Worm (Caenorhabditis elegans) whole organism, L4 larva: ENCODE data around the gene F13E9.11.

Source experiments
- F10B5.3 ChIP-seq: sonication (generic microtip); optimal IDR thresholded peaks from 2 replicates; lab custom pipeline; 2016; ENCODE audit warnings: mild to moderate bottlenecking, missing genetic modification characterization, missing compliant biosample characterization
- F44E2.7 ChIP-seq: fragments of 200-800 bp; sonication (Bioruptor generic); IDR thresholded peaks from 2 replicates; pipeline ENCODE4 v2.1.2; 2022; ENCODE audit warnings: missing genetic modification characterization, missing compliant biosample characterization
- R02D3.7 ChIP-seq: fragments of 150-350 bp; sonication (generic microtip); optimal IDR thresholded peaks from 3 replicates; lab custom pipeline; 2014; ENCODE audit warnings: missing biosample characterization, missing genetic modification characterization
- T20F7.1 ChIP-seq: fragments of 200-800 bp; sonication (Bioruptor generic); optimal IDR thresholded peaks from 2 replicates; lab custom pipeline; 2018; ENCODE audit warnings: mild to moderate bottlenecking, missing genetic modification characterization, missing compliant biosample characterization
- Y5F2A.4 ChIP-seq: fragments of 200-800 bp; sonication (Bioruptor generic); optimal IDR thresholded peaks from 2 replicates; lab custom pipeline; 2018; ENCODE audit warnings: mild to moderate bottlenecking, missing genetic modification characterization, missing compliant biosample characterization
- ZK337.2 ChIP-seq: fragments of 200-800 bp; sonication (Bioruptor generic); IDR thresholded peaks from 2 replicates; pipeline ENCODE4 v1.3.6; 2022; ENCODE audit warnings: missing genetic modification reagents, missing genetic modification characterization, missing compliant biosample characterization
- aha-1 ChIP-seq: fragments of 150-350 bp; peaks from one replicate; lab custom pipeline; 2014; ENCODE audit warnings: missing biosample characterization, missing genetic modification characterization
- ceh-32 ChIP-seq: sonication (generic microtip); optimal IDR thresholded peaks from 2 replicates; lab custom pipeline; 2016; ENCODE audit warnings: mild to moderate bottlenecking, missing genetic modification characterization, missing compliant biosample characterization; ENCODE audit not compliant: poor library complexity
- ces-1 ChIP-seq: fragments of 150-350 bp; sonication (generic microtip); optimal IDR thresholded peaks from 4 replicates; lab custom pipeline; 2014; ENCODE audit warnings: missing biosample characterization, missing genetic modification reagents, missing genetic modification characterization
- cey-2 ChIP-seq: sonication (generic microtip); optimal IDR thresholded peaks from 3 replicates; lab custom pipeline; 2017; ENCODE audit warnings: missing genetic modification characterization, mild to moderate bottlenecking, missing compliant biosample characterization, antibody characterized with exemption, borderline replicate concordance; ENCODE audit not compliant: insufficient read depth
- ctbp-1 ChIP-seq: fragments of 200-800 bp; sonication (Bioruptor generic); IDR thresholded peaks from 2 replicates; pipeline ENCODE4 v1.3.6; 2022; ENCODE audit warnings: missing genetic modification reagents, missing genetic modification characterization, missing compliant biosample characterization
- fkh-10 ChIP-seq: fragments of 150-350 bp; optimal IDR thresholded peaks from 2 replicates; lab custom pipeline; 2014; ENCODE audit warnings: missing biosample characterization, missing genetic modification reagents, missing genetic modification characterization
- hlh-11 ChIP-seq: fragments of 200-800 bp; sonication (Bioruptor generic); optimal IDR thresholded peaks from 2 replicates; lab custom pipeline; 2018; ENCODE audit warnings: mild to moderate bottlenecking, missing genetic modification characterization, missing compliant biosample characterization
- jun-1 ChIP-seq: fragments of 150-350 bp; optimal IDR thresholded peaks from 2 replicates; lab custom pipeline; 2014; ENCODE audit warnings: missing biosample characterization, missing genetic modification reagents, missing genetic modification characterization
- lin-1 ChIP-seq: fragments of 200-800 bp; sonication (Bioruptor generic); IDR thresholded peaks from 2 replicates; pipeline ENCODE4 v1.3.6; 2022; ENCODE audit warnings: missing genetic modification reagents, missing genetic modification characterization, missing compliant biosample characterization
- madf-5 ChIP-seq, 2 experiments: fragments of 200-800 bp; sonication (Bioruptor generic); IDR thresholded peaks; 2 replicates each; pipeline ENCODE4 v1.3.6; 2022; ENCODE audit warnings: missing compliant biosample characterization in 2 of 2, missing genetic modification characterization in 2 of 2
- mdl-1 ChIP-seq, 2 experiments: fragments of 150-350 bp in 1 of 2; sonication (generic microtip) in 1 of 2; optimal IDR thresholded peaks; 2 replicates each; lab custom pipeline; 2014 to 2017; ENCODE audit warnings: missing biosample characterization in 2 of 2, missing genetic modification characterization in 2 of 2
- mdt-29 ChIP-seq: fragments of 200-800 bp; sonication (Bioruptor generic); IDR thresholded peaks from 2 replicates; pipeline ENCODE4 v1.3.6; 2022; ENCODE audit warnings: missing genetic modification reagents, missing genetic modification characterization, missing compliant biosample characterization
- mxl-3 ChIP-seq: fragments of 200-800 bp; sonication (Bioruptor generic); optimal IDR thresholded peaks from 2 replicates; lab custom pipeline; 2018; ENCODE audit warnings: mild to moderate bottlenecking, missing genetic modification characterization, missing compliant biosample characterization
- nhr-41 ChIP-seq: fragments of 200-800 bp; sonication (Bioruptor generic); IDR thresholded peaks from 2 replicates; pipeline ENCODE4 v1.3.6; 2022; ENCODE audit warnings: missing genetic modification reagents, missing genetic modification characterization, missing compliant biosample characterization
- nhr-42 ChIP-seq: fragments of 200-800 bp; sonication (Bioruptor generic); IDR thresholded peaks from 2 replicates; pipeline ENCODE4 v1.3.6; 2022; ENCODE audit warnings: missing genetic modification characterization, missing compliant biosample characterization
- nhr-6 ChIP-seq: fragments of 150-350 bp; optimal IDR thresholded peaks from 2 replicates; lab custom pipeline; 2014; ENCODE audit warnings: missing biosample characterization, missing genetic modification characterization
- nhr-77 ChIP-seq: fragments of 150-350 bp; optimal IDR thresholded peaks from 2 replicates; lab custom pipeline; 2014; ENCODE audit warnings: missing biosample characterization, missing genetic modification characterization
- pha-4 ChIP-seq, 2 experiments: fragments of 150-350 bp in 1 of 2; fragments of 200-800 bp in 1 of 2; sonication (Bioruptor generic) in 1 of 2; IDR thresholded peaks in 1 of 2; optimal IDR thresholded peaks in 1 of 2; 2 replicates each; pipeline versions ENCODE4 v1.3.6 to Lab custom; 2014 to 2022; ENCODE audit warnings: missing genetic modification characterization in 2 of 2, missing genetic modification reagents in 2 of 2, missing biosample characterization in 1 of 2, missing compliant biosample characterization in 1 of 2
- php-3 ChIP-seq: fragments of 200-800 bp; sonication (Bioruptor generic); IDR thresholded peaks from 2 replicates; pipeline ENCODE4 v1.3.6; 2022; ENCODE audit warnings: missing genetic modification reagents, missing genetic modification characterization, missing compliant biosample characterization
- rbr-2 ChIP-seq: sonication (generic microtip); optimal IDR thresholded peaks from 2 replicates; lab custom pipeline; 2016; ENCODE audit warnings: missing genotype, missing genetic modification characterization, missing compliant biosample characterization
- sdz-12 ChIP-seq: fragments of 200-800 bp; sonication (Bioruptor generic); optimal IDR thresholded peaks from 2 replicates; lab custom pipeline; 2018; ENCODE audit warnings: mild to moderate bottlenecking, missing genetic modification characterization, missing compliant biosample characterization
- set-16 ChIP-seq: fragments of 200-800 bp; sonication (Bioruptor generic); IDR thresholded peaks from 2 replicates; pipeline ENCODE4 v1.3.6; 2022; ENCODE audit warnings: missing genetic modification reagents, missing genetic modification characterization, missing compliant biosample characterization
- snpc-1.2 ChIP-seq: fragments of 200-800 bp; sonication (Bioruptor generic); IDR thresholded peaks from 2 replicates; pipeline ENCODE4 v1.3.6; 2022; ENCODE audit warnings: missing genetic modification reagents, missing genetic modification characterization, missing compliant biosample characterization
- spr-3 ChIP-seq: fragments of 200-800 bp; sonication (Bioruptor generic); optimal IDR thresholded peaks from 2 replicates; lab custom pipeline; 2018; ENCODE audit warnings: mild to moderate bottlenecking, missing genetic modification characterization, missing compliant biosample characterization
- tag-97 ChIP-seq: fragments of 200-800 bp; sonication (Bioruptor generic); IDR thresholded peaks from 2 replicates; pipeline ENCODE4 v1.3.6; 2022; ENCODE audit warnings: missing genetic modification characterization, missing compliant biosample characterization
- tra-1 ChIP-seq: fragments of 200-800 bp; sonication (Bioruptor generic); IDR thresholded peaks from 2 replicates; pipeline ENCODE4 v1.3.6; 2022; ENCODE audit warnings: missing genetic modification reagents, missing genetic modification characterization, missing compliant biosample characterization
- unc-130 ChIP-seq: sonication (generic microtip); optimal IDR thresholded peaks from 2 replicates; lab custom pipeline; 2016; ENCODE audit warnings: missing genetic modification reagents, missing genetic modification characterization, missing compliant biosample characterization
- unc-62 ChIP-seq, 3 experiments: fragments of 150-350 bp in 1 of 3; sonication (generic microtip); optimal IDR thresholded peaks in 2 of 3; peaks in 1 of 3; 1 replicate in 1 of 3; 2 replicates in 2 of 3; lab custom pipeline; 2014 to 2017; ENCODE audit warnings: missing biosample characterization in 3 of 3, missing genetic modification characterization in 3 of 3, missing genetic modification reagents in 3 of 3, missing genotype in 1 of 3
- vab-7 ChIP-seq: fragments of 200-800 bp; sonication (Bioruptor generic); IDR thresholded peaks from 2 replicates; pipeline ENCODE4 v1.3.6; 2022; ENCODE audit warnings: missing genetic modification reagents, missing genetic modification characterization, missing compliant biosample characterization
- zfp-3 ChIP-seq: fragments of 200-800 bp; sonication (Bioruptor generic); conservative IDR thresholded peaks from 2 replicates; pipeline ENCODE4 v1.3.6; 2022; ENCODE audit warnings: missing genetic modification reagents, missing genetic modification characterization, missing compliant biosample characterization
- ztf-11 ChIP-seq: fragments of 150-350 bp; optimal IDR thresholded peaks from 2 replicates; lab custom pipeline; 2014; ENCODE audit warnings: missing biosample characterization, missing genetic modification characterization

F13E9.11 gene

DNA sequence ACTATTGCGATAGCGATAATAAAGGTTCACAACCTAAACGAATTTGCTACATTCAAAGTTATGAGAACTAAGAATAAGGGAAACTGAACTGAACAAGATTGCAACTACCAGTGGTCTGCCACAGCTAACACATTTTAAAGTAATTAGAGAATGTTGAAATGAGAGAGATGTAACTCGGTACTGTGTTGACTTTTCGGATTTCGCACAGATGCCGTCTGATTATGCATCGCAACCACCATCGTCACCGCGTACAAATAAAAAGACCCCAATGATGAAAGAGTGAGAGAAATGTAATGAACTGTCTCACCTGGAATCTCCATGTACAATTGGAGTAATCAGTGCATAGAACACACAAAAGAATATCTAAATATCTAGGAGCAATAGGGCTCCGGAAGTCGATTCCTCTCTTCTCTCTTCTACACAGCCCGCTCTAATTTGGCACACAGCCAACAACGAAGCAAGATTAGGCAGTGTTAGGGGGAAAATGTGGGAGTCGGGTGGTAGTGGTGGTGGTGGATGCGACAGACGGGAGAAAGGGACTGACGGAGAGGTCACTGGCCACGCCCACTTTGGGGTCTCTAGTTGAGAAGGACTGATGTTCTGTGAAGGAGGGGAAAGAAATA lies at the start of gene F13E9.11:
F13E9.11 (minus strand) TSS at position 507 of the 623 bp plus-strand sequence.
- TF ChIP-seq ces-1 (GFP tag; lab: Kevin White, UChicago) (no peak), fkh-10 (GFP tag; lab: Kevin White, UChicago) (no peak), hlh-11 (no peak), F44E2.7 (GFP tag; lab: Robert Waterston, UW) (no peak), ceh-32 (tag; lab: Kevin White, UChicago) (no peak), madf-5 (GFP tag; IDR thresholded peaks at IDR 0.05; lab: Robert Waterston, UW) (no peak), ztf-11 (tag; lab: Kevin White, UChicago) (no peak), nhr-77 (tag; lab: Kevin White, UChicago) (no peak), mxl-3 (GFP tag; lab: Kevin White, UChicago) (peak; percentile 14), zfp-3 (GFP tag; lab: Robert Waterston, UW) (no peak), php-3 (GFP tag; lab: Robert Waterston, UW) (no peak), lin-1 (no peak), mdl-1 (tag; optimal IDR thresholded peaks at IDR 0.05; lab: Kevin White, UChicago) (no peak), ZK337.2 (no peak), ctbp-1 (0 out of 2 replicates have a peak, but pooled peaks have one; percentile 10), tag-97 (GFP tag; lab: Robert Waterston, UW) (no peak), Y5F2A.4 (GFP tag; lab: Kevin White, UChicago) (no peak), nhr-6 (no peak), spr-3 (GFP tag; lab: Kevin White, UChicago) (no peak), aha-1 (tag; lab: Kevin White, UChicago) (peak; percentile 95), snpc-1.2 (GFP tag; lab: Robert Waterston, UW) (no peak), unc-130 (GFP tag; lab: Kevin White, UChicago) (no peak), rbr-2 (tag; lab: Kevin White, UChicago) (peak; percentile 54), unc-62 (GFP tag; optimal IDR thresholded peaks at IDR 0.05 in 1 of 2; lab: Kevin White, UChicago) (peak in 1 of 2 experiments; percentile 97), unc-62 (tag; optimal IDR thresholded peaks at IDR 0.05; lab: Kevin White, UChicago) (no peak), jun-1 (tag; lab: Kevin White, UChicago) (no peak), sdz-12 (no peak), set-16 (GFP tag; lab: Robert Waterston, UW) (no peak), T20F7.1 (GFP tag; lab: Kevin White, UChicago) (no peak)
- TF ChIP-seq, all 104 proteins: peak for 5

DNA sequence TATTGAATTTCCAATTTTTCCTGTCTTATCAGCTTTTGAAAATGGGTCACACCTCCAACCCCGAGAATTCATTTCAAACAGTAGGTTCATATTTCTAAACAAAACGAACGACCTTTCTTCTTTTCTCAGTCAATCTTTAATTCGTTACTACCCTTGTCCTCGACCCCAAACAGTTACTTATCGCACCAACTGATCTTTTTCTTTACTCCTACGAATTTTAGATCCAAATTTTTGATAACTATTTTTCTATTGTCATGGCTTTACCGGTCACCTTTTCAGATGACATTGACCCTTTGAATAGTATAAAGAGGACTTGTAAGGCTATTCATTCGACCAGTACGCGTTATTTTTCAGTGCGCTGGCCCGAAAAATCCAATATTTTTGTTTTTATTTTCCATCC lies 47.2 kb upstream of the F13E9.11 start:
- TF ChIP-seq mdt-29 (GFP tag; lab: Robert Waterston, UW) (no peak), pha-4 (GFP tag; IDR thresholded peaks at IDR 0.05; lab: Robert Waterston, UW) (no peak), pha-4 (tag; optimal IDR thresholded peaks at IDR 0.05; lab: Kevin White, UChicago) (no peak), F10B5.3 (tag; lab: Kevin White, UChicago) (no peak), nhr-41 (no peak), vab-7 (GFP tag; lab: Robert Waterston, UW) (no peak), tra-1 (GFP tag; lab: Robert Waterston, UW) (no peak), cey-2 (no peak), R02D3.7 (tag; lab: Kevin White, UChicago) (no peak), php-3 (GFP tag; lab: Robert Waterston, UW) (no peak), nhr-42 (GFP tag; lab: Robert Waterston, UW) (no peak)
- TF ChIP-seq, all 104 proteins: peak for 0
